Worm (Caenorhabditis elegans) whole organism, L4 larva: Measurements from ENCODE around the gene R10E8.1.

Experiments used
- ZK546.5 ChIP-seq, 2 experiments: sonication (generic microtip); optimal IDR thresholded peaks; 2 replicates each; lab custom pipeline; 2017; ENCODE audit warnings: missing biosample characterization in 2 of 2, missing genetic modification characterization in 2 of 2
- aly-2 ChIP-seq: sonication (generic microtip); optimal IDR thresholded peaks from 2 replicates; lab custom pipeline; 2018; ENCODE audit warnings: missing biosample characterization, missing genetic modification characterization
- ceh-20 ChIP-seq: fragments of 200-800 bp; sonication (Bioruptor generic); IDR thresholded peaks from 2 replicates; pipeline ENCODE4 v1.3.6; 2022; ENCODE audit warnings: missing genetic modification reagents, missing genetic modification characterization, missing compliant biosample characterization
- duxl-1 ChIP-seq: sonication (generic microtip); optimal IDR thresholded peaks from 2 replicates; lab custom pipeline; 2016; ENCODE audit warnings: mild to moderate bottlenecking, missing genetic modification characterization, moderate library complexity, missing compliant biosample characterization; ENCODE audit not compliant: poor library complexity
- fkh-10 ChIP-seq: fragments of 150-350 bp; optimal IDR thresholded peaks from 2 replicates; lab custom pipeline; 2014; ENCODE audit warnings: missing biosample characterization, missing genetic modification reagents, missing genetic modification characterization
- hlh-11 ChIP-seq: fragments of 200-800 bp; sonication (Bioruptor generic); optimal IDR thresholded peaks from 2 replicates; lab custom pipeline; 2018; ENCODE audit warnings: mild to moderate bottlenecking, missing genetic modification characterization, missing compliant biosample characterization
- jun-1 ChIP-seq: fragments of 150-350 bp; optimal IDR thresholded peaks from 2 replicates; lab custom pipeline; 2014; ENCODE audit warnings: missing biosample characterization, missing genetic modification reagents, missing genetic modification characterization
- lir-3 ChIP-seq: sonication (generic microtip); optimal IDR thresholded peaks from 2 replicates; lab custom pipeline; 2016; ENCODE audit warnings: mild to moderate bottlenecking, missing genetic modification characterization, missing compliant biosample characterization
- nhr-102 ChIP-seq: sonication (generic microtip); optimal IDR thresholded peaks from 2 replicates; lab custom pipeline; 2016; ENCODE audit warnings: mild to moderate bottlenecking, missing genetic modification characterization, moderate library complexity, missing compliant biosample characterization
- nhr-237 ChIP-seq: sonication (generic microtip); optimal IDR thresholded peaks from 2 replicates; lab custom pipeline; 2017; ENCODE audit warnings: missing biosample characterization, missing genetic modification characterization
- unc-130 ChIP-seq: sonication (generic microtip); optimal IDR thresholded peaks from 2 replicates; lab custom pipeline; 2016; ENCODE audit warnings: missing genetic modification reagents, missing genetic modification characterization, missing compliant biosample characterization
- unc-39 ChIP-seq: sonication (generic microtip); optimal IDR thresholded peaks from 2 replicates; lab custom pipeline; 2017; ENCODE audit warnings: missing biosample characterization, missing genetic modification characterization
- unc-62 ChIP-seq, 3 experiments: fragments of 150-350 bp in 1 of 3; sonication (generic microtip); optimal IDR thresholded peaks in 2 of 3; peaks in 1 of 3; 1 replicate in 1 of 3; 2 replicates in 2 of 3; lab custom pipeline; 2014 to 2017; ENCODE audit warnings: missing biosample characterization in 3 of 3, missing genetic modification characterization in 3 of 3, missing genetic modification reagents in 3 of 3, missing genotype in 1 of 3

DNA sequence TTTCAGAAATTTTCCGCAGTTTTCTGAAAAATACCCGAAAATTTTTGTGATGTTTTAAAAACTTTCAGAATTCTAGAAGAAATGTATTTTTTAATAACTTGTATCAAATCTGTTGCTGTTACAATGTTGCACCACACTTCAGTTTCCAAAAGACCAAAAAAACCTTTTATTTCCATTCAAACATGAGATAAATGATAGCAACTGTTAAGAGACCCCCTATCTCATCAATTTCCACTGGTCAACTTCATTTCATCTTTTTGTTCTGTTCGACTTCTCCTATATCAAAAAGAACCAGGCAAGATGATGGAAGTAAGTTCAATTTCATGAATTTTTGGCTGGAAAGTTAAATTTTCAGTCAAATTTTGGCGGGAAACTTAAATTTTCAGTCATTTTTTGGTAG, 53.8 kb downstream of the R10E8.1 start, which contains the start of gene F16H6.4:
- TF ChIP-seq aly-2 (no peak), ZK546.5 (tag; optimal IDR thresholded peaks at IDR 0.05; lab: Kevin White, UChicago) (no peak), nhr-237 (tag; lab: Kevin White, UChicago) (no peak), duxl-1 (tag; lab: Kevin White, UChicago) (no peak), hlh-11 (tag; lab: Kevin White, UChicago) (no peak), nhr-102 (no peak), unc-39 (no peak), lir-3 (no peak), unc-62 (GFP tag; optimal IDR thresholded peaks at IDR 0.05 in 1 of 2; lab: Kevin White, UChicago) (no peak), unc-62 (tag; optimal IDR thresholded peaks at IDR 0.05; lab: Kevin White, UChicago) (no peak), ceh-20 (GFP tag; lab: Robert Waterston, UW) (no peak), unc-130 (GFP tag; lab: Kevin White, UChicago) (no peak), jun-1 (tag; lab: Kevin White, UChicago) (no peak), fkh-10 (no peak)
